Worm (Caenorhabditis elegans): ENCODE measurements around the gene aagr-2.

aagr-2 gene

ce11 chrII:4869793-4870343, 55.2 kb downstream of the aagr-2 start:
- no peak for TF ChIP-seq egl-5 (tag; optimal IDR thresholded peaks at IDR 0.05)
- no peak for TF ChIP-seq ceh-82 (tag; optimal IDR thresholded peaks at IDR 0.05)
- TF ChIP-seq egl-27 (tag; optimal IDR thresholded peaks at IDR 0.05): no peak

- TF ChIP-seq hmg-11 (tag; optimal IDR thresholded peaks at IDR 0.05) (no peak), nhr-12 (tag; optimal IDR thresholded peaks at IDR 0.05) (no peak), ztf-4 (tag; optimal IDR thresholded peaks at IDR 0.05) (no peak), ceh-28 (tag; optimal IDR thresholded peaks at IDR 0.05) (no peak), nfya-1 (tag; optimal IDR thresholded peaks at IDR 0.05; ENCODE audit: insufficient read depth) (no peak), elt-2 (tag; optimal IDR thresholded peaks at IDR 0.05) (no peak), unc-39 (tag; optimal IDR thresholded peaks at IDR 0.05) (no peak), ceh-9 (tag; optimal IDR thresholded peaks at IDR 0.05) (no peak)
Observed at ce11 chrII:4867476-4867875, 57.6 kb downstream of the aagr-2 start, which contains the start of gene col-17. Gene col-17 (minus strand): TSS chrII:4867576.

ce11 chrII:4866045-4866444, 59.0 kb downstream of the aagr-2 start:
- no peak for TF ChIP-seq lin-39 (tag; optimal IDR thresholded peaks at IDR 0.05)
- no peak for TF ChIP-seq pqm-1 (tag; optimal IDR thresholded peaks at IDR 0.05)
- TF ChIP-seq nhr-43 (tag; optimal IDR thresholded peaks at IDR 0.05; ENCODE audit: poor library complexity, severe bottlenecking): peak; percentile 74
- TF ChIP-seq unc-39 (tag; optimal IDR thresholded peaks at IDR 0.05): no peak
- TF ChIP-seq unc-62 (GFP tag; optimal IDR thresholded peaks at IDR 0.05): peak; percentile 50
- peak; percentile 28 for TF ChIP-seq R02D3.7 (tag; optimal IDR thresholded peaks at IDR 0.05)
- peak; percentile 16 for TF ChIP-seq nhr-77 (tag; optimal IDR thresholded peaks at IDR 0.05)
- TF ChIP-seq nhr-25 (tag; optimal IDR thresholded peaks at IDR 0.05): peak; percentile 78
- TF ChIP-seq ZK546.5 (tag; optimal IDR thresholded peaks at IDR 0.05): no peak
- no peak for TF ChIP-seq ztf-11 (tag; optimal IDR thresholded peaks at IDR 0.05)
- no peak for TF ChIP-seq eor-1 (tag; optimal IDR thresholded peaks at IDR 0.05)
- TF ChIP-seq ama-1 (optimal IDR thresholded peaks at IDR 0.05): peak; percentile 91
- no peak for TF ChIP-seq jun-1 (tag; optimal IDR thresholded peaks at IDR 0.05)
- peak; percentile 25 for TF ChIP-seq nfya-1 (tag; optimal IDR thresholded peaks at IDR 0.05; ENCODE audit: insufficient read depth)
- TF ChIP-seq elt-3 (tag; optimal IDR thresholded peaks at IDR 0.05): peak in 1 of 3 experiments; percentile 73
- TF ChIP-seq nhr-23 (tag; optimal IDR thresholded peaks at IDR 0.05): peak; percentile 64
- no peak for TF ChIP-seq zag-1 (tag; optimal IDR thresholded peaks at IDR 0.05)
- TF ChIP-seq nhr-28 (tag; optimal IDR thresholded peaks at IDR 0.05): no peak
